Fruit fly (Drosophila melanogaster) whole organism, wandering third instar larva: ENCODE results near the gene CG5877.

Experiments
- CG9705 ChIP-seq: fragments of 200-800 bp; sonication (Bioruptor generic); optimal IDR thresholded peaks from 2 replicates; lab custom pipeline; 2018; ENCODE audit warnings: missing biosample characterization, mild to moderate bottlenecking, missing genetic modification characterization
- CrebA ChIP-seq: fragments of 200-800 bp; sonication (Bioruptor generic); optimal IDR thresholded peaks from 2 replicates; lab custom pipeline; 2016; ENCODE audit warnings: missing biosample characterization, mild to moderate bottlenecking, missing genetic modification characterization, borderline replicate concordance
- Dfd ChIP-seq: fragments of >200 bp; optimal IDR thresholded peaks from 2 replicates; lab custom pipeline; 2017; ENCODE audit warnings: missing biosample characterization, missing genetic modification characterization
- Dif ChIP-seq: fragments of 200-275, 200-300 bp; sonication (Bioruptor generic); optimal IDR thresholded peaks from 2 replicates; lab custom pipeline; 2018; ENCODE audit warnings: missing biosample characterization, missing genetic modification characterization; ENCODE audit not compliant: partially characterized antibody
- GATAd ChIP-seq: sonication (Bioruptor generic); optimal IDR thresholded peaks from 2 replicates; lab custom pipeline; 2016; ENCODE audit warnings: missing biosample characterization, missing genetic modification characterization
- HLH106 ChIP-seq: fragments of 200-800 bp; optimal IDR thresholded peaks from 3 replicates; lab custom pipeline; 2019; ENCODE audit warnings: missing biosample characterization, mild to moderate bottlenecking, missing genetic modification characterization, moderate library complexity
- Hnf4 ChIP-seq: fragments of 200-800 bp; sonication (Bioruptor generic); optimal IDR thresholded peaks from 2 replicates; lab custom pipeline; 2016; ENCODE audit warnings: missing biosample characterization, mild to moderate bottlenecking, missing genetic modification characterization
- Hr78 ChIP-seq: fragments of >200 bp; optimal IDR thresholded peaks from 2 replicates; lab custom pipeline; 2017; ENCODE audit warnings: missing biosample characterization, missing genetic modification characterization
- Hr83 ChIP-seq: fragments of 200-300 bp; sonication (Bioruptor generic); optimal IDR thresholded peaks from 2 replicates; lab custom pipeline; 2016; ENCODE audit warnings: missing biosample characterization, mild to moderate bottlenecking, missing genetic modification characterization, moderate library complexity; ENCODE audit not compliant: poor library complexity, severe bottlenecking
- Jra ChIP-seq: sonication (Bioruptor generic); optimal IDR thresholded peaks from 2 replicates; lab custom pipeline; 2016; ENCODE audit warnings: missing biosample characterization, missing genetic modification characterization
- Mio ChIP-seq: sonication (Bioruptor generic); optimal IDR thresholded peaks from 2 replicates; lab custom pipeline; 2016; ENCODE audit warnings: missing biosample characterization, missing genetic modification characterization
- Myc ChIP-seq: fragments of >200 bp; optimal IDR thresholded peaks from 2 replicates; lab custom pipeline; 2017
- N ChIP-seq: fragments of >200 bp; optimal IDR thresholded peaks from 2 replicates; lab custom pipeline; 2018; ENCODE audit warnings: missing biosample characterization, missing external identifiers, missing genetic modification characterization
- OdsH ChIP-seq: fragments of 200-800 bp; sonication (Bioruptor generic); optimal IDR thresholded peaks from 2 replicates; lab custom pipeline; 2016; ENCODE audit warnings: missing biosample characterization, mild to moderate bottlenecking, missing genetic modification characterization
- Rel ChIP-seq, 2 experiments: fragments of 200-800 bp; sonication (Bioruptor generic) in 1 of 2; optimal IDR thresholded peaks; 2 replicates in 1 of 2; 3 replicates in 1 of 2; lab custom pipeline; 2016 to 2019; ENCODE audit warnings: mild to moderate bottlenecking in 2 of 2, missing biosample characterization in 2 of 2, missing genetic modification characterization in 2 of 2, moderate library complexity in 1 of 2
- Sp1 ChIP-seq: fragments of 200-800 bp; sonication (Bioruptor generic); optimal IDR thresholded peaks from 3 replicates; lab custom pipeline; 2019; ENCODE audit warnings: missing biosample characterization, mild to moderate bottlenecking, missing genetic modification characterization, moderate library complexity
- Vsx2 ChIP-seq: fragments of 200-300, 225-300 bp; sonication (Bioruptor generic); optimal IDR thresholded peaks from 2 replicates; lab custom pipeline; 2018; ENCODE audit warnings: missing biosample characterization, missing genetic modification characterization; ENCODE audit not compliant: partially characterized antibody
- br ChIP-seq: fragments of 200-800 bp; sonication (Bioruptor generic); optimal IDR thresholded peaks from 2 replicates; lab custom pipeline; 2016; ENCODE audit warnings: missing biosample characterization, missing genetic modification characterization
- brk ChIP-seq: fragments of 200-800 bp; sonication (Bioruptor generic); optimal IDR thresholded peaks from 2 replicates; lab custom pipeline; 2016; ENCODE audit warnings: missing biosample characterization, mild to moderate bottlenecking, missing genetic modification characterization
- dl ChIP-seq, 2 experiments: fragments of 175-275, 200-275 bp in 1 of 2; fragments of 200-275 bp in 1 of 2; sonication (Bioruptor generic); optimal IDR thresholded peaks; lab custom pipeline; 2018; ENCODE audit warnings: mild to moderate bottlenecking in 2 of 2, missing biosample characterization in 2 of 2, missing genetic modification characterization in 2 of 2, moderate library complexity in 2 of 2; ENCODE audit not compliant: partially characterized antibody in 2 of 2, insufficient read depth in 1 of 2
- dmrt93B ChIP-seq: fragments of 200-800 bp; sonication (Bioruptor generic); optimal IDR thresholded peaks from 2 replicates; lab custom pipeline; 2018; ENCODE audit warnings: missing biosample characterization, mild to moderate bottlenecking, missing genetic modification characterization
- dsf ChIP-seq: sonication (Bioruptor generic); optimal IDR thresholded peaks from 2 replicates; lab custom pipeline; 2016; ENCODE audit warnings: missing biosample characterization, missing genetic modification characterization, borderline replicate concordance
- ey ChIP-seq: fragments of 200-800 bp; sonication (Bioruptor generic); optimal IDR thresholded peaks from 2 replicates; lab custom pipeline; 2016; ENCODE audit warnings: missing biosample characterization, missing genetic modification characterization
- foxo ChIP-seq, 2 experiments: fragments of 200-800 bp; sonication (Bioruptor generic); optimal IDR thresholded peaks; 2 replicates in 1 of 2; 3 replicates in 1 of 2; lab custom pipeline; 2016 to 2017; ENCODE audit warnings: missing biosample characterization in 2 of 2, missing genetic modification characterization in 2 of 2
- fru ChIP-seq: fragments of 200-800 bp; sonication (Bioruptor generic); optimal IDR thresholded peaks from 3 replicates; lab custom pipeline; 2016; ENCODE audit warnings: missing biosample characterization, mild to moderate bottlenecking, missing genetic modification characterization
- h ChIP-seq: fragments of 200-800 bp; sonication (Bioruptor generic); optimal IDR thresholded peaks from 3 replicates; lab custom pipeline; 2016; ENCODE audit warnings: missing biosample characterization, mild to moderate bottlenecking, missing genetic modification characterization
- jim ChIP-seq: fragments of 175-275, 200-325 bp; sonication (Bioruptor generic); optimal IDR thresholded peaks from 2 replicates; lab custom pipeline; 2016; ENCODE audit warnings: missing biosample characterization, mild to moderate bottlenecking, missing genetic modification characterization
- lola ChIP-seq: fragments of >200 bp; optimal IDR thresholded peaks from 2 replicates; lab custom pipeline; 2017; ENCODE audit warnings: missing biosample characterization, missing genetic modification characterization
- pan ChIP-seq: fragments of >200 bp; optimal IDR thresholded peaks from 2 replicates; lab custom pipeline; 2017
- psq ChIP-seq: fragments of 200-800 bp; sonication (Bioruptor generic); optimal IDR thresholded peaks from 3 replicates; lab custom pipeline; 2017; ENCODE audit warnings: missing biosample characterization, mild to moderate bottlenecking, missing genetic modification characterization, moderate library complexity
- rgr ChIP-seq: fragments of 200-800 bp; sonication (Bioruptor generic); optimal IDR thresholded peaks from 3 replicates; lab custom pipeline; 2016; ENCODE audit warnings: missing biosample characterization, mild to moderate bottlenecking, missing genetic modification characterization
- sage ChIP-seq: fragments of 200-800 bp; sonication (Bioruptor generic); optimal IDR thresholded peaks from 2 replicates; lab custom pipeline; 2016; ENCODE audit warnings: missing biosample characterization, mild to moderate bottlenecking, missing genetic modification characterization
- sv ChIP-seq: fragments of 200-800 bp; sonication (Bioruptor generic); optimal IDR thresholded peaks from 3 replicates; lab custom pipeline; 2016; ENCODE audit warnings: missing biosample characterization, missing genetic modification characterization
- tai ChIP-seq: sonication (Bioruptor generic); optimal IDR thresholded peaks from 2 replicates; lab custom pipeline; 2016; ENCODE audit warnings: missing biosample characterization, missing genetic modification characterization
- usp ChIP-seq: fragments of >200 bp; optimal IDR thresholded peaks from 2 replicates; lab custom pipeline; 2017; ENCODE audit warnings: missing biosample characterization, missing genetic modification characterization
- woc ChIP-seq: sonication (Bioruptor generic); optimal IDR thresholded peaks from 2 replicates; lab custom pipeline; 2016; ENCODE audit warnings: missing biosample characterization, mild to moderate bottlenecking, missing genetic modification characterization

Gene CG5877

dm6 chrX:15319699-15320482 lies 27.1 kb downstream of the CG5877 start:
- TF ChIP-seq sage (GFP tag; lab: Kevin White, UChicago) (no peak), HLH106 (tag; lab: Kevin White, UChicago) (peak; percentile 2), Rel (GFP tag; optimal IDR thresholded peaks at IDR 0.05; lab: Kevin White, UChicago) (no peak), Rel (tag; optimal IDR thresholded peaks at IDR 0.05; lab: Kevin White, UChicago) (peak; percentile 67), CG9705 (GFP tag; lab: Kevin White, UChicago) (no peak), ey (GFP tag; lab: Kevin White, UChicago) (no peak), jim (GFP tag; lab: Kevin White, UChicago) (no peak), psq (GFP tag; lab: Kevin White, UChicago) (peak; percentile 75), sv (GFP tag; lab: Kevin White, UChicago) (no peak), OdsH (GFP tag; lab: Kevin White, UChicago) (no peak), dsf (GFP tag; lab: Kevin White, UChicago) (no peak)

- no peak for TF ChIP-seq lola (GFP tag; lab: Kevin White, UChicago)
- TF ChIP-seq Sp1, result peak; percentile 54
- TF ChIP-seq Hr83 (GFP tag; lab: Kevin White, UChicago), result no peak
- TF ChIP-seq foxo (GFP tag; optimal IDR thresholded peaks at IDR 0.05; lab: Kevin White, UChicago), result peak in 1 of 2 experiments; percentile 18
- TF ChIP-seq ey (GFP tag; lab: Kevin White, UChicago), result no peak
- peak; percentile 29 for TF ChIP-seq Rel (GFP tag; optimal IDR thresholded peaks at IDR 0.05; lab: Kevin White, UChicago)
- TF ChIP-seq Rel (tag; optimal IDR thresholded peaks at IDR 0.05; lab: Kevin White, UChicago), result no peak
- peak; percentile 9 for TF ChIP-seq rgr (GFP tag; lab: Kevin White, UChicago)
- peak; percentile 37 for TF ChIP-seq Hnf4 (GFP tag; lab: Kevin White, UChicago)
- no peak for TF ChIP-seq jim (GFP tag; lab: Kevin White, UChicago)
- TF ChIP-seq Jra (GFP tag; lab: Kevin White, UChicago), result peak; percentile 2
- peak; percentile 34 for TF ChIP-seq sage (GFP tag; lab: Kevin White, UChicago)
- TF ChIP-seq HLH106 (tag; lab: Kevin White, UChicago), result no peak
- no peak for TF ChIP-seq Dif
- no peak for TF ChIP-seq CrebA (GFP tag; lab: Kevin White, UChicago)
- no peak for TF ChIP-seq GATAd (GFP tag; lab: Kevin White, UChicago)
- TF ChIP-seq brk (GFP tag; lab: Kevin White, UChicago), result no peak
Observed at dm6 chrX:15320522-15320921, 27.7 kb downstream of the CG5877 start.

- no peak for TF ChIP-seq usp
- TF ChIP-seq Jra (GFP tag; lab: Kevin White, UChicago), result no peak
- no peak for TF ChIP-seq jim (GFP tag; lab: Kevin White, UChicago)
- TF ChIP-seq HLH106 (tag; lab: Kevin White, UChicago), result no peak
- TF ChIP-seq lola (GFP tag; lab: Kevin White, UChicago), result no peak
- no peak for TF ChIP-seq br (GFP tag; lab: Kevin White, UChicago)
- TF ChIP-seq dl (GFP tag; optimal IDR thresholded peaks at IDR 0.05; lab: Kevin White, UChicago; ENCODE audit: insufficient read depth in 1 of 2, partially characterized antibody in 2 of 2), result no peak
- TF ChIP-seq foxo (GFP tag; optimal IDR thresholded peaks at IDR 0.05; lab: Kevin White, UChicago), result no peak
- no peak for TF ChIP-seq psq (GFP tag; lab: Kevin White, UChicago)
- TF ChIP-seq Myc (lab: Kevin White, UChicago), result no peak
- no peak for TF ChIP-seq Sp1
- no peak for TF ChIP-seq dmrt93B
- TF ChIP-seq Mio (GFP tag; lab: Kevin White, UChicago), result no peak
- TF ChIP-seq, all 38 proteins: peak for 0
Observed at dm6 chrX:15320973-15321372, 28.1 kb downstream of the CG5877 start.

dm6 chrX:15323302-15323880 lies 30.6 kb downstream of the CG5877 start:
- TF ChIP-seq N (GFP tag; lab: Kevin White, UChicago) (no peak), Rel (GFP tag; optimal IDR thresholded peaks at IDR 0.05; lab: Kevin White, UChicago) (no peak), Rel (tag; optimal IDR thresholded peaks at IDR 0.05; lab: Kevin White, UChicago) (peak; percentile 81), CrebA (GFP tag; lab: Kevin White, UChicago) (no peak), usp (no peak), HLH106 (tag; lab: Kevin White, UChicago) (peak; percentile 79), Hnf4 (GFP tag; lab: Kevin White, UChicago) (peak; percentile 91), Vsx2 (GFP tag; lab: Kevin White, UChicago) (no peak), jim (GFP tag; lab: Kevin White, UChicago) (peak; percentile 99), OdsH (GFP tag; lab: Kevin White, UChicago) (peak; percentile 81), foxo (GFP tag; optimal IDR thresholded peaks at IDR 0.05; lab: Kevin White, UChicago) (peak; percentile 43 to 95), lola (GFP tag; lab: Kevin White, UChicago) (no peak), Dif (peak; percentile 56), fru (GFP tag; lab: Kevin White, UChicago) (peak; percentile 85), ey (GFP tag; lab: Kevin White, UChicago) (peak; percentile 88), Myc (lab: Kevin White, UChicago) (peak; percentile 53), pan (lab: Kevin White, UChicago) (no peak), Dfd (GFP tag; lab: Kevin White, UChicago) (no peak), GATAd (GFP tag; lab: Kevin White, UChicago) (no peak), sv (GFP tag; lab: Kevin White, UChicago) (peak; percentile 71), dl (GFP tag; optimal IDR thresholded peaks at IDR 0.05; lab: Kevin White, UChicago; ENCODE audit: insufficient read depth in 1 of 2, partially characterized antibody in 2 of 2) (no peak), brk (GFP tag; lab: Kevin White, UChicago) (no peak), br (GFP tag; lab: Kevin White, UChicago) (peak; percentile 90), h (peak; percentile 90), woc (GFP tag; lab: Kevin White, UChicago) (peak; percentile 96), Hr78 (no peak), sage (GFP tag; lab: Kevin White, UChicago) (no peak), tai (GFP tag; lab: Kevin White, UChicago) (no peak)
